Fruit fly (Drosophila melanogaster) whole organism, pupa: Measurements from ENCODE around the gene CG10584.

Experiments
- CG12605 ChIP-seq: fragments of 200-800 bp; sonication (Bioruptor generic); IDR thresholded peaks from 2 replicates; pipeline ENCODE4 v1.3.6; 2022; ENCODE audit warnings: missing biosample characterization, missing genetic modification characterization
- CG14655 ChIP-seq: fragments of 200-800 bp; sonication (Bioruptor generic); optimal IDR thresholded peaks from 3 replicates; lab custom pipeline; 2017; ENCODE audit warnings: mild to moderate bottlenecking, missing biosample characterization, missing genetic modification reagents, missing genetic modification characterization
- CG15710 ChIP-seq: fragments of 200-800 bp; sonication (Bioruptor generic); optimal IDR thresholded peaks from 2 replicates; lab custom pipeline; 2018; ENCODE audit warnings: missing biosample characterization, mild to moderate bottlenecking, missing genetic modification characterization, moderate library complexity
- D1 ChIP-seq: fragments of 200-800 bp; sonication (Bioruptor generic); optimal IDR thresholded peaks from 2 replicates; lab custom pipeline; 2018; ENCODE audit warnings: missing biosample characterization, mild to moderate bottlenecking, missing genetic modification characterization, moderate library complexity
- rn ChIP-seq: fragments of 200-800 bp; sonication (Bioruptor generic); IDR thresholded peaks from 2 replicates; pipeline ENCODE4 v1.3.6; 2022; ENCODE audit warnings: missing biosample characterization, missing genetic modification characterization

DNA sequence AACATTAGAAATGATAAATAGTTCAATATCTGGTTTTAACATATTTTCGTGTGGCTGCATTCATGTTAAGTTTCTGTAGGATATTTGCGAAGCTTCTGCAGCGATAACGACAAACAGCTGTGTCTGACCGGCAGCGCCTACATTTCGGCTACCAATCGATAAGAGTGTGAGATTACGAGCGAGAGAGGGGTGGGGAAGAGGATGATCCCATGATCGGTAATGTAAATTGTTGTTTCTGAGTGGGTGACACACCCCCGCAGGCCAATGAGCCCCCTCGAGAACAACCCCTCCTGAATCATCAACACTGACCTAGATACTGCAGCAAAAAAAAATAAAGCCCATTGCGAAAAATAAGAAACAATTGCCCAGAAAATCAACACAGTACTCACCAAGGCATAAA, 6.6 kb downstream of the CG10584 start:
- TF ChIP-seq rn (GFP tag; lab: Robert Waterston, UW) = no peak
- TF ChIP-seq CG14655 (GFP tag; lab: Kevin White, UChicago) = no peak
- TF ChIP-seq CG15710 (tag; lab: Kevin White, UChicago) = no peak
- no peak for TF ChIP-seq CG12605 (GFP tag; lab: Robert Waterston, UW)
- no peak for TF ChIP-seq D1
